Fruit fly (Drosophila melanogaster) whole organism, pupa: ENCODE data around the gene Arr2.

Experiments used
- CG10348 ChIP-seq: fragments of 200-800 bp; sonication (Bioruptor generic); IDR thresholded peaks from 2 replicates; pipeline ENCODE4 v1.3.6; 2022; ENCODE audit warnings: missing biosample characterization, missing genetic modification characterization
- CG12605 ChIP-seq: fragments of 200-800 bp; sonication (Bioruptor generic); IDR thresholded peaks from 2 replicates; pipeline ENCODE4 v1.3.6; 2022; ENCODE audit warnings: missing biosample characterization, missing genetic modification characterization
- CG13204 ChIP-seq: fragments of 200-800 bp; sonication (Bioruptor generic); optimal IDR thresholded peaks from 2 replicates; lab custom pipeline; 2018; ENCODE audit warnings: missing biosample characterization, mild to moderate bottlenecking, missing genetic modification characterization, moderate library complexity
- CG14655 ChIP-seq: fragments of 200-800 bp; sonication (Bioruptor generic); optimal IDR thresholded peaks from 3 replicates; lab custom pipeline; 2017; ENCODE audit warnings: mild to moderate bottlenecking, missing biosample characterization, missing genetic modification reagents, missing genetic modification characterization
- CG15710 ChIP-seq: fragments of 200-800 bp; sonication (Bioruptor generic); optimal IDR thresholded peaks from 2 replicates; lab custom pipeline; 2018; ENCODE audit warnings: missing biosample characterization, mild to moderate bottlenecking, missing genetic modification characterization, moderate library complexity
- CG17806 ChIP-seq: fragments of 200-800 bp; sonication (Bioruptor generic); optimal IDR thresholded peaks from 2 replicates; lab custom pipeline; 2018; ENCODE audit warnings: missing biosample characterization, mild to moderate bottlenecking, missing genetic modification characterization, moderate library complexity
- CG32121 ChIP-seq: fragments of 200-800 bp; sonication (Bioruptor generic); IDR thresholded peaks from 2 replicates; pipeline ENCODE4 v1.3.6; 2022; ENCODE audit warnings: missing biosample characterization, missing genetic modification characterization
- CG34367 ChIP-seq: fragments of 200-800 bp; sonication (Bioruptor generic); optimal IDR thresholded peaks from 2 replicates; lab custom pipeline; 2018; ENCODE audit warnings: missing biosample characterization, mild to moderate bottlenecking, missing genetic modification characterization
- CG4496 ChIP-seq: fragments of 200-800 bp; sonication (Bioruptor generic); IDR thresholded peaks from 3 replicates; pipeline ENCODE4 v1.3.6; 2022; ENCODE audit warnings: missing biosample characterization, missing genetic modification characterization
- CG8159 ChIP-seq: fragments of 200-800 bp; sonication (Bioruptor generic); optimal IDR thresholded peaks from 3 replicates; lab custom pipeline; 2018; ENCODE audit warnings: missing biosample characterization, mild to moderate bottlenecking, missing genetic modification characterization, moderate library complexity
- CG8301 ChIP-seq: fragments of 200-800 bp; sonication (Bioruptor generic); optimal IDR thresholded peaks from 2 replicates; lab custom pipeline; 2018; ENCODE audit warnings: missing biosample characterization, mild to moderate bottlenecking, missing genetic modification characterization
- CG9948 ChIP-seq: fragments of 200-800 bp; sonication (Bioruptor generic); optimal IDR thresholded peaks from 2 replicates; lab custom pipeline; 2018; ENCODE audit warnings: missing biosample characterization, mild to moderate bottlenecking, missing genetic modification characterization, moderate library complexity
- D1 ChIP-seq: fragments of 200-800 bp; sonication (Bioruptor generic); optimal IDR thresholded peaks from 2 replicates; lab custom pipeline; 2018; ENCODE audit warnings: missing biosample characterization, mild to moderate bottlenecking, missing genetic modification characterization, moderate library complexity
- EcR ChIP-seq: fragments of 200-800 bp; sonication (Bioruptor generic); optimal IDR thresholded peaks from 3 replicates; lab custom pipeline; 2019; ENCODE audit warnings: missing biosample characterization, missing genetic modification characterization, mild to moderate bottlenecking, moderate library complexity, missing genetic modification reagents
- Ets98B ChIP-seq: fragments of 200-800 bp; sonication (Bioruptor generic); IDR thresholded peaks from 2 replicates; pipeline ENCODE4 v1.3.6; 2022; ENCODE audit warnings: missing biosample characterization, missing genetic modification characterization
- Pif1A ChIP-seq: fragments of 200-800 bp; sonication (Bioruptor generic); optimal IDR thresholded peaks from 3 replicates; lab custom pipeline; 2016; ENCODE audit warnings: missing biosample characterization, missing genetic modification characterization
- Pif1B ChIP-seq: fragments of 200-800 bp; sonication (Bioruptor generic); optimal IDR thresholded peaks from 3 replicates; lab custom pipeline; 2016; ENCODE audit warnings: missing biosample characterization, missing genetic modification characterization
- Snoo ChIP-seq: fragments of 200-800 bp; sonication (Bioruptor generic); optimal IDR thresholded peaks from 3 replicates; lab custom pipeline; 2017; ENCODE audit warnings: missing biosample characterization, mild to moderate bottlenecking, missing genetic modification characterization, inconsistent platforms
- fd96Ca ChIP-seq: fragments of 200-800 bp; sonication (Bioruptor generic); IDR thresholded peaks from 3 replicates; pipeline ENCODE4 v1.3.6; 2022; ENCODE audit warnings: missing biosample characterization, missing genetic modification characterization
- gl ChIP-seq: fragments of 200-800 bp; sonication (Bioruptor generic); optimal IDR thresholded peaks from 2 replicates; lab custom pipeline; 2018; ENCODE audit warnings: missing biosample characterization, mild to moderate bottlenecking, missing genetic modification characterization
- rn ChIP-seq: fragments of 200-800 bp; sonication (Bioruptor generic); IDR thresholded peaks from 2 replicates; pipeline ENCODE4 v1.3.6; 2022; ENCODE audit warnings: missing biosample characterization, missing genetic modification characterization

The Arr2 gene

dm6 chr3L:8672199-8673059, 23.7 kb upstream of the Arr2 start:
- no peak for TF ChIP-seq CG15710
- peak; percentile 27 for TF ChIP-seq CG9948
- peak; percentile 76 for TF ChIP-seq CG4496 (GFP tag; lab: Robert Waterston, UW)
- TF ChIP-seq CG12605 (GFP tag; lab: Robert Waterston, UW): 0 out of 2 replicates have a peak, but pooled peaks have one; percentile 6
- TF ChIP-seq CG10348: no peak
- peak; percentile 65 for TF ChIP-seq CG13204 (GFP tag; lab: Kevin White, UChicago)
- TF ChIP-seq CG8301 (tag; lab: Kevin White, UChicago): peak; percentile 53
- TF ChIP-seq D1: peak; percentile 23
- TF ChIP-seq CG34367: no peak
- TF ChIP-seq CG14655 (GFP tag; lab: Kevin White, UChicago): peak; percentile 36
- TF ChIP-seq rn: no peak
- TF ChIP-seq CG17806 (tag; lab: Kevin White, UChicago): peak; percentile 44
- TF ChIP-seq EcR (GFP tag; lab: Kevin White, UChicago): peak; percentile 8
- TF ChIP-seq Pif1B (GFP tag; lab: Kevin White, UChicago): no peak
- peak; percentile 54 for TF ChIP-seq Snoo (tag; lab: Kevin White, UChicago)
- TF ChIP-seq Pif1A (GFP tag; lab: Kevin White, UChicago): peak; percentile 49
- TF ChIP-seq Ets98B (GFP tag; lab: Robert Waterston, UW): peak; percentile 49
- TF ChIP-seq CG8159 (tag; lab: Kevin White, UChicago): peak; percentile 43
- TF ChIP-seq fd96Ca (GFP tag; lab: Robert Waterston, UW): 0 out of 3 replicates have a peak, but pooled peaks have one; percentile 24
- peak; percentile 69; the same call in 1 of the 2 replicates for TF ChIP-seq CG32121
- no peak for TF ChIP-seq gl (tag; lab: Kevin White, UChicago)
- TF ChIP-seq, all 21 proteins: peak for 15

- TF ChIP-seq D1 (no peak), rn (no peak), Snoo (tag; lab: Kevin White, UChicago) (no peak), CG13204 (GFP tag; lab: Kevin White, UChicago) (no peak), fd96Ca (GFP tag; lab: Robert Waterston, UW) (no peak), CG12605 (GFP tag; lab: Robert Waterston, UW) (no peak), CG8301 (tag; lab: Kevin White, UChicago) (no peak), CG17806 (tag; lab: Kevin White, UChicago) (no peak)
- TF ChIP-seq, all 21 proteins: peak for 0
Measured at dm6 chr3L:8670983-8671382, 22.2 kb upstream of the Arr2 start.

DNA sequence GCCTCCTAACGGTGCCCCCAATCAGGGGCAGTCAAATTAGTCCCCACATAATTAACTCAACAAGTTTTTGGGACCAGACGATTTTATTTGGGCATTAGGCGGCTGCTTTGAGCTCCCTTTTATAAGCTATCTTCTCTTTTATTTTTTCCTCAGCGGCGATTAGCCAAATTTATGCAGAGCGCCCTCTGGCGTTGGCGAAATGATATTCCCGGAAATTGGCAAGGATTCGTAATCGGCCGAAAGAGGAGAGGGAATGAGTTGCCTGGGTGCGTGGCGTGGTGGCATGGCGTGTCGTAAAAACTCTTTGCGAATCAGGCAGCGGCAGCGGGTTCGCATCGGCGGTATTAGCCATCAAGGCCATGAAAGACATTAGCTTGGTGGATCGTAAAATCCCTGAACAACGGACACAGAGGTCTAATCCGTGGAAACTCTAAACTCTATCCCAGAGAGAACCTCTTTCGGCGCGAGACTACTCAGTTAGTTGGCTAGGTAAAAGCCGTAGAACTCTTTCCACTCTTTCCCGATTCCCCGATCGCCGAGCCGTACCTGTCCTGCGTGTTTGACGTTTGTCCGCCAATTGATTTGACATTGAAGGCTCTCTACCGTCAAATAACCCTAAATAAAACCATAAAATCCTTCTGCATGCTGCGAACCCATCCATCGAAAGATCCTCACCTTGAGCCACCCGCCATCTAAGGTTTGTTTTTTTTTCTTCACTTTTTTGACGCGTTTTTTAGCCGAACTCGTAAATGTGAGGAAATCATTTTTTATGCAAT, 21.3 kb upstream of the Arr2 start:
- TF ChIP-seq Pif1B (GFP tag; lab: Kevin White, UChicago): no peak
- no peak for TF ChIP-seq CG9948
- no peak for TF ChIP-seq gl (tag; lab: Kevin White, UChicago)
- no peak for TF ChIP-seq Ets98B (GFP tag; lab: Robert Waterston, UW)
- no peak for TF ChIP-seq CG15710
- no peak for TF ChIP-seq CG14655 (GFP tag; lab: Kevin White, UChicago)
- TF ChIP-seq fd96Ca (GFP tag; lab: Robert Waterston, UW): no peak
- no peak for TF ChIP-seq CG10348
- TF ChIP-seq CG17806 (tag; lab: Kevin White, UChicago): no peak
- no peak for TF ChIP-seq Snoo (tag; lab: Kevin White, UChicago)
- TF ChIP-seq Pif1A (GFP tag; lab: Kevin White, UChicago): no peak
- no peak for TF ChIP-seq CG34367
- no peak for TF ChIP-seq CG8301 (tag; lab: Kevin White, UChicago)

DNA sequence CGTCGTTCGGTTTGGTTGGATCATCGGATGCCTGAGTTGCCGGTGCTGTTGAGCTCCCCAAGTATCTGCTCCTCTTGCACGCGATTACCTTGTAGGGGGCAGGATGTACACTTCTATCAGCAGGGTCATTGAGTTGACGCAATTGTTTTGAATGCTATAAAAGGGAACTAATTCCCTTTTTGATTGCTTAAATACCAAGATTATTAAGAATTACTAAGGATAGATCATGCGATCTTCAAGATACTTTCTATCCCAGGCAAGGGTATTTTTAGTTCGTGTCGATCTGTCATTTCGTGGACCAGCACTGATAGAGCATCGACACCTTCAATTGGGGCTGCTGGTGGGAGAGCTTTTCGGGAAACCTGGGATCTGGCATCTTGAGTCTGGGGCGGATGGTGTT, 20.4 kb upstream of the Arr2 start:
- TF ChIP-seq CG8301 (tag; lab: Kevin White, UChicago) (peak; percentile 45), CG34367 (peak; percentile 88), Ets98B (GFP tag; lab: Robert Waterston, UW) (peak; percentile 35; the same call in 1 of the 2 replicates), CG32121 (no peak), CG12605 (GFP tag; lab: Robert Waterston, UW) (0 out of 2 replicates have a peak, but pooled peaks have one; percentile 38), EcR (GFP tag; lab: Kevin White, UChicago) (peak; percentile 86), CG13204 (GFP tag; lab: Kevin White, UChicago) (no peak), CG10348 (no peak), CG8159 (tag; lab: Kevin White, UChicago) (peak; percentile 92), Pif1B (GFP tag; lab: Kevin White, UChicago) (peak; percentile 67), rn (no peak), CG17806 (tag; lab: Kevin White, UChicago) (peak; percentile 90), fd96Ca (GFP tag; lab: Robert Waterston, UW) (peak; percentile 69; the same call in 2 of the 3 replicates), CG4496 (GFP tag; lab: Robert Waterston, UW) (peak; percentile 77), CG14655 (GFP tag; lab: Kevin White, UChicago) (peak; percentile 74), D1 (peak; percentile 69), CG9948 (peak; percentile 83), Pif1A (GFP tag; lab: Kevin White, UChicago) (peak; percentile 83), gl (tag; lab: Kevin White, UChicago) (peak; percentile 78), Snoo (tag; lab: Kevin White, UChicago) (peak; percentile 78), CG15710 (peak; percentile 88)
